Fruit fly (Drosophila melanogaster) whole organism, wandering third instar larva: ENCODE data around the gene Pax.
A peak's percentile ranks its signal among the peaks of the same experiment; 100 is the strongest.

Experiments
- Abd-B ChIP-seq: fragments of >200 bp; optimal IDR thresholded peaks from 2 replicates; lab custom pipeline; 2017; ENCODE audit warnings: missing biosample characterization, missing genetic modification characterization
- CG32264 ChIP-seq: fragments of 200-800 bp; sonication (Bioruptor generic); optimal IDR thresholded peaks from 2 replicates; lab custom pipeline; 2016; ENCODE audit warnings: missing biosample characterization, missing genetic modification characterization
- CG9705 ChIP-seq: fragments of 200-800 bp; sonication (Bioruptor generic); optimal IDR thresholded peaks from 2 replicates; lab custom pipeline; 2018; ENCODE audit warnings: missing biosample characterization, mild to moderate bottlenecking, missing genetic modification characterization
- CrebA ChIP-seq: fragments of 200-800 bp; sonication (Bioruptor generic); optimal IDR thresholded peaks from 2 replicates; lab custom pipeline; 2016; ENCODE audit warnings: missing biosample characterization, mild to moderate bottlenecking, missing genetic modification characterization, borderline replicate concordance
- Dfd ChIP-seq: fragments of >200 bp; optimal IDR thresholded peaks from 2 replicates; lab custom pipeline; 2017; ENCODE audit warnings: missing biosample characterization, missing genetic modification characterization
- Dif ChIP-seq: fragments of 200-275, 200-300 bp; sonication (Bioruptor generic); optimal IDR thresholded peaks from 2 replicates; lab custom pipeline; 2018; ENCODE audit warnings: missing biosample characterization, missing genetic modification characterization; ENCODE audit not compliant: partially characterized antibody
- GATAd ChIP-seq: sonication (Bioruptor generic); optimal IDR thresholded peaks from 2 replicates; lab custom pipeline; 2016; ENCODE audit warnings: missing biosample characterization, missing genetic modification characterization
- HLH106 ChIP-seq: fragments of 200-800 bp; optimal IDR thresholded peaks from 3 replicates; lab custom pipeline; 2019; ENCODE audit warnings: missing biosample characterization, mild to moderate bottlenecking, missing genetic modification characterization, moderate library complexity
- Hnf4 ChIP-seq: fragments of 200-800 bp; sonication (Bioruptor generic); optimal IDR thresholded peaks from 2 replicates; lab custom pipeline; 2016; ENCODE audit warnings: missing biosample characterization, mild to moderate bottlenecking, missing genetic modification characterization
- Hr78 ChIP-seq: fragments of >200 bp; optimal IDR thresholded peaks from 2 replicates; lab custom pipeline; 2017; ENCODE audit warnings: missing biosample characterization, missing genetic modification characterization
- Hr83 ChIP-seq: fragments of 200-300 bp; sonication (Bioruptor generic); optimal IDR thresholded peaks from 2 replicates; lab custom pipeline; 2016; ENCODE audit warnings: missing biosample characterization, mild to moderate bottlenecking, missing genetic modification characterization, moderate library complexity; ENCODE audit not compliant: poor library complexity, severe bottlenecking
- Jra ChIP-seq: sonication (Bioruptor generic); optimal IDR thresholded peaks from 2 replicates; lab custom pipeline; 2016; ENCODE audit warnings: missing biosample characterization, missing genetic modification characterization
- Mio ChIP-seq: sonication (Bioruptor generic); optimal IDR thresholded peaks from 2 replicates; lab custom pipeline; 2016; ENCODE audit warnings: missing biosample characterization, missing genetic modification characterization
- Myc ChIP-seq: fragments of >200 bp; optimal IDR thresholded peaks from 2 replicates; lab custom pipeline; 2017
- N ChIP-seq: fragments of >200 bp; optimal IDR thresholded peaks from 2 replicates; lab custom pipeline; 2018; ENCODE audit warnings: missing biosample characterization, missing external identifiers, missing genetic modification characterization
- OdsH ChIP-seq: fragments of 200-800 bp; sonication (Bioruptor generic); optimal IDR thresholded peaks from 2 replicates; lab custom pipeline; 2016; ENCODE audit warnings: missing biosample characterization, mild to moderate bottlenecking, missing genetic modification characterization
- Rel ChIP-seq, 2 experiments: fragments of 200-800 bp; sonication (Bioruptor generic) in 1 of 2; optimal IDR thresholded peaks; 2 replicates in 1 of 2; 3 replicates in 1 of 2; lab custom pipeline; 2016 to 2019; ENCODE audit warnings: mild to moderate bottlenecking in 2 of 2, missing biosample characterization in 2 of 2, missing genetic modification characterization in 2 of 2, moderate library complexity in 1 of 2
- Sp1 ChIP-seq: fragments of 200-800 bp; sonication (Bioruptor generic); optimal IDR thresholded peaks from 3 replicates; lab custom pipeline; 2019; ENCODE audit warnings: missing biosample characterization, mild to moderate bottlenecking, missing genetic modification characterization, moderate library complexity
- Vsx2 ChIP-seq: fragments of 200-300, 225-300 bp; sonication (Bioruptor generic); optimal IDR thresholded peaks from 2 replicates; lab custom pipeline; 2018; ENCODE audit warnings: missing biosample characterization, missing genetic modification characterization; ENCODE audit not compliant: partially characterized antibody
- br ChIP-seq: fragments of 200-800 bp; sonication (Bioruptor generic); optimal IDR thresholded peaks from 2 replicates; lab custom pipeline; 2016; ENCODE audit warnings: missing biosample characterization, missing genetic modification characterization
- brk ChIP-seq: fragments of 200-800 bp; sonication (Bioruptor generic); optimal IDR thresholded peaks from 2 replicates; lab custom pipeline; 2016; ENCODE audit warnings: missing biosample characterization, mild to moderate bottlenecking, missing genetic modification characterization
- dl ChIP-seq, 2 experiments: fragments of 175-275, 200-275 bp in 1 of 2; fragments of 200-275 bp in 1 of 2; sonication (Bioruptor generic); optimal IDR thresholded peaks; lab custom pipeline; 2018; ENCODE audit warnings: mild to moderate bottlenecking in 2 of 2, missing biosample characterization in 2 of 2, missing genetic modification characterization in 2 of 2, moderate library complexity in 2 of 2; ENCODE audit not compliant: partially characterized antibody in 2 of 2, insufficient read depth in 1 of 2
- dmrt93B ChIP-seq: fragments of 200-800 bp; sonication (Bioruptor generic); optimal IDR thresholded peaks from 2 replicates; lab custom pipeline; 2018; ENCODE audit warnings: missing biosample characterization, mild to moderate bottlenecking, missing genetic modification characterization
- dsf ChIP-seq: sonication (Bioruptor generic); optimal IDR thresholded peaks from 2 replicates; lab custom pipeline; 2016; ENCODE audit warnings: missing biosample characterization, missing genetic modification characterization, borderline replicate concordance
- ey ChIP-seq: fragments of 200-800 bp; sonication (Bioruptor generic); optimal IDR thresholded peaks from 2 replicates; lab custom pipeline; 2016; ENCODE audit warnings: missing biosample characterization, missing genetic modification characterization
- foxo ChIP-seq, 2 experiments: fragments of 200-800 bp; sonication (Bioruptor generic); optimal IDR thresholded peaks; 2 replicates in 1 of 2; 3 replicates in 1 of 2; lab custom pipeline; 2016 to 2017; ENCODE audit warnings: missing biosample characterization in 2 of 2, missing genetic modification characterization in 2 of 2
- fru ChIP-seq: fragments of 200-800 bp; sonication (Bioruptor generic); optimal IDR thresholded peaks from 3 replicates; lab custom pipeline; 2016; ENCODE audit warnings: missing biosample characterization, mild to moderate bottlenecking, missing genetic modification characterization
- h ChIP-seq: fragments of 200-800 bp; sonication (Bioruptor generic); optimal IDR thresholded peaks from 3 replicates; lab custom pipeline; 2016; ENCODE audit warnings: missing biosample characterization, mild to moderate bottlenecking, missing genetic modification characterization
- jim ChIP-seq: fragments of 175-275, 200-325 bp; sonication (Bioruptor generic); optimal IDR thresholded peaks from 2 replicates; lab custom pipeline; 2016; ENCODE audit warnings: missing biosample characterization, mild to moderate bottlenecking, missing genetic modification characterization
- lola ChIP-seq: fragments of >200 bp; optimal IDR thresholded peaks from 2 replicates; lab custom pipeline; 2017; ENCODE audit warnings: missing biosample characterization, missing genetic modification characterization
- pan ChIP-seq: fragments of >200 bp; optimal IDR thresholded peaks from 2 replicates; lab custom pipeline; 2017
- psq ChIP-seq: fragments of 200-800 bp; sonication (Bioruptor generic); optimal IDR thresholded peaks from 3 replicates; lab custom pipeline; 2017; ENCODE audit warnings: missing biosample characterization, mild to moderate bottlenecking, missing genetic modification characterization, moderate library complexity
- rgr ChIP-seq: fragments of 200-800 bp; sonication (Bioruptor generic); optimal IDR thresholded peaks from 3 replicates; lab custom pipeline; 2016; ENCODE audit warnings: missing biosample characterization, mild to moderate bottlenecking, missing genetic modification characterization
- sage ChIP-seq: fragments of 200-800 bp; sonication (Bioruptor generic); optimal IDR thresholded peaks from 2 replicates; lab custom pipeline; 2016; ENCODE audit warnings: missing biosample characterization, mild to moderate bottlenecking, missing genetic modification characterization
- sv ChIP-seq: fragments of 200-800 bp; sonication (Bioruptor generic); optimal IDR thresholded peaks from 3 replicates; lab custom pipeline; 2016; ENCODE audit warnings: missing biosample characterization, missing genetic modification characterization
- tai ChIP-seq: sonication (Bioruptor generic); optimal IDR thresholded peaks from 2 replicates; lab custom pipeline; 2016; ENCODE audit warnings: missing biosample characterization, missing genetic modification characterization
- usp ChIP-seq: fragments of >200 bp; optimal IDR thresholded peaks from 2 replicates; lab custom pipeline; 2017; ENCODE audit warnings: missing biosample characterization, missing genetic modification characterization
- woc ChIP-seq: sonication (Bioruptor generic); optimal IDR thresholded peaks from 2 replicates; lab custom pipeline; 2016; ENCODE audit warnings: missing biosample characterization, mild to moderate bottlenecking, missing genetic modification characterization

Gene Pax

DNA sequence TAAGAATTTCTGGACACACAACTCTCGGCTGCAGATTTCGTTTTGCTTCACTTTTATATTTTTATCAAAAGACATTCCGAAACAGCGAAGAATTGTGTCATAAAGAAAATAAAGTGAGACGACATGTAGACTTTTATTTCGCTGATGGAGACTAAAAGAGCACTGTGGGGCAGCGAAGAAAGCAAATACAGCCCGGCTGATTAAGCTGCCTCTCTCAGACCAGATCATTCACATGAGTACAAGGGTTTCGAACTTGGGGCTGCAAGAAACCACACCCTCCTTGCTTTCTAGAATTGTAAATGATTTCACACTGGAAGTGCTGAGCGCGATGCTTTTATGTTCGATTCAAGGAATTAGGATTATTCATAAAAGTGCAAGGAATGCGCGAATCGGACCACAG, 1.3 kb downstream of the Pax start:
- TF ChIP-seq Hr83 = peak; percentile 28
- TF ChIP-seq h (GFP tag; lab: Kevin White, UChicago) = peak; percentile 5
- TF ChIP-seq CG9705 (GFP tag; lab: Kevin White, UChicago) = no peak

DNA sequence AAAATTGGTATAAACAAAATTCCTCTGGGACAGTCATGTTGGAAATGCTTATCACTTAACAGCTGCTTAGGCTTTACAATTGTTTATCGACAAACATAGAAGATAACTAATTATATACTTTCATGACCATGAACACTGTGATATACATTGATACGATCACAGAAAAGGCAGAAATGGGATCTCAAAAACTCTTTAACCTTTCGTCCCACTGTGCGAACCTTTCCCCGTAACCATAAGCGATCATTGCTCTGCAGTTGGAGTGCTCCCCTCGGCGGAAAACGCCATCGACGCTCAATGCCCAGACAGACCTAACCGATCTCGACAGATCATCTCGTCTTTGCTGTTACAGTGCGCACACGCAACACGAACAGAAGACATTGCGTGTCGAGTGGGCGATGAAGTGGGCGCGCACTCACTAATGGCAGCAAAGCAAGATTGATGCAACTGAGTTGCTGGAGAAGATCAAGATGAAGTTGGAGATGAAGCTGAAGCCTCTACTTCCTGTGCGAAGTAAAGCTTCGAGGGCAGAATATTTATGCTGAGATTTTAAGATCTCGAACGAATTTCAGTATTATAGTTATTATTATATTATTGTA, 2.0 kb downstream of the Pax start:
- TF ChIP-seq Hr83 (no peak), CrebA (GFP tag; lab: Kevin White, UChicago) (no peak), usp (GFP tag; lab: Kevin White, UChicago) (no peak), pan (lab: Kevin White, UChicago) (no peak), CG32264 (no peak), sv (GFP tag; lab: Kevin White, UChicago) (no peak), dmrt93B (GFP tag; lab: Kevin White, UChicago) (no peak), foxo (GFP tag; optimal IDR thresholded peaks at IDR 0.05; lab: Kevin White, UChicago) (no peak), HLH106 (tag; lab: Kevin White, UChicago) (no peak), tai (GFP tag; lab: Kevin White, UChicago) (no peak), dl (GFP tag; optimal IDR thresholded peaks at IDR 0.05; lab: Kevin White, UChicago; ENCODE audit: insufficient read depth in 1 of 2, partially characterized antibody in 2 of 2) (no peak), ey (no peak), sage (no peak), Mio (GFP tag; lab: Kevin White, UChicago) (no peak), lola (GFP tag; lab: Kevin White, UChicago) (no peak), Myc (lab: Kevin White, UChicago) (no peak), dsf (GFP tag; lab: Kevin White, UChicago) (no peak), fru (no peak), OdsH (no peak)

DNA sequence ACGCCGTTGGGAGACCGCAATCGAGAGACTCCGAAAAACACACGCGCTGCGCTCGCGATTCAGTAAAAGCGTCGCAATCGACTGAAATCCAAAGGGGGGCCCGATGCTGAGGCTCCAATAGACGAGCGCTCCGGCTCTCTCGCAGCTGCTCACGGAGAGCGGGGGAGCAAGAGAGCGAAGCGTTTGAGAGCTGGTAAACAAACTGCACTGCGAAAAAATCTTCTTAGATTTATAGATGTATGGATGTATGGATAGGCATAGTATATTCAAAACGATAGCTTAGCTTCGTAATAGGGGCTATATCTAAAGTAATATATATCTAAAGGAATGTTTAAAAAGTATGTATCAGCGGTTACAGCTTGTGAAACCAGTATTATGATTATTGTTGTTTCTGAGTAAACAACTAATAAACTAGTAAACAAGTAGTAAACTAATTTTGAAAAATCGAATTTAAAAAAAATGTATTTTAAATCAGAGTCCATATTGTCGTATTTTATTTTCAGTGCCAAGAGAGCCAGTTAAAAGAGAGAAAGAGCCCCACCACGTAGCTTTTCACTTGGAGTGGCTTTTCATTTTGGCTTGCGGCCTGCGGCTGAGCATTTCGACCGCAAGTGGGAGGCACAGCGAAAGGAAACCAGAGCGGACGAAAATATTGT, 2.8 kb downstream of the Pax start, which contains the start of the genes Alp12 and CG13085:
Gene Alp12, plus strand, starts transcription at position 584 of the 656 bp plus-strand sequence.
Gene CG13085, plus strand, starts transcription at position 584 of the 656 bp plus-strand sequence.
- TF ChIP-seq Jra (GFP tag; lab: Kevin White, UChicago) (peak; percentile 73), Mio (GFP tag; lab: Kevin White, UChicago) (peak; percentile 33), Myc (lab: Kevin White, UChicago) (no peak), psq (GFP tag; lab: Kevin White, UChicago) (peak; percentile 90), Dif (peak; percentile 98), GATAd (no peak), Abd-B (GFP tag; lab: Kevin White, UChicago) (no peak), woc (GFP tag; lab: Kevin White, UChicago) (peak; percentile 73), pan (lab: Kevin White, UChicago) (no peak), dmrt93B (GFP tag; lab: Kevin White, UChicago) (peak; percentile 90), Hr83 (peak; percentile 87), h (GFP tag; lab: Kevin White, UChicago) (peak; percentile 94), Hr78 (GFP tag; lab: Kevin White, UChicago) (no peak), tai (GFP tag; lab: Kevin White, UChicago) (no peak), HLH106 (tag; lab: Kevin White, UChicago) (peak; percentile 93), Sp1 (GFP tag; lab: Kevin White, UChicago) (peak; percentile 96), usp (GFP tag; lab: Kevin White, UChicago) (no peak), jim (GFP tag; lab: Kevin White, UChicago) (no peak), lola (GFP tag; lab: Kevin White, UChicago) (no peak), N (GFP tag; lab: Kevin White, UChicago) (no peak), CG9705 (GFP tag; lab: Kevin White, UChicago) (peak; percentile 81), OdsH (peak; percentile 94), sage (peak; percentile 80), brk (GFP tag; lab: Kevin White, UChicago) (peak; percentile 83), ey (peak; percentile 94), CG32264 (peak; percentile 65), br (GFP tag; lab: Kevin White, UChicago) (peak; percentile 92), fru (peak; percentile 96), dl (GFP tag; optimal IDR thresholded peaks at IDR 0.05; lab: Kevin White, UChicago; ENCODE audit: insufficient read depth in 1 of 2, partially characterized antibody in 2 of 2) (peak; percentile 89 to 97), rgr (peak; percentile 94), dsf (GFP tag; lab: Kevin White, UChicago) (peak; percentile 62), Dfd (GFP tag; lab: Kevin White, UChicago) (no peak), Hnf4 (peak; percentile 84), Vsx2 (GFP tag; lab: Kevin White, UChicago) (peak; percentile 45), foxo (GFP tag; optimal IDR thresholded peaks at IDR 0.05; lab: Kevin White, UChicago) (peak; percentile 29 to 94), CrebA (GFP tag; lab: Kevin White, UChicago) (no peak), Rel (GFP tag; optimal IDR thresholded peaks at IDR 0.05; lab: Kevin White, UChicago) (peak; percentile 60), Rel (tag; optimal IDR thresholded peaks at IDR 0.05; lab: Kevin White, UChicago) (peak; percentile 58), sv (GFP tag; lab: Kevin White, UChicago) (peak; percentile 97)
